Worm (Caenorhabditis elegans): ENCODE measurements around the gene T19A5.3.

- TF ChIP-seq nhr-28 (tag; optimal IDR thresholded peaks at IDR 0.05) (no peak), nhr-111 (GFP tag; optimal IDR thresholded peaks at IDR 0.05) (no peak), unc-130 (GFP tag; optimal IDR thresholded peaks at IDR 0.05) (no peak), F26F4.8 (GFP tag; conservative IDR thresholded peaks at IDR 0.05) (no peak), snpc-4 (tag; optimal IDR thresholded peaks at IDR 0.05) (no peak), nhr-6 (tag; optimal IDR thresholded peaks at IDR 0.05) (no peak), nhr-41 (GFP tag; IDR thresholded peaks at IDR 0.05) (no peak), lin-15B (tag; optimal IDR thresholded peaks at IDR 0.05) (no peak), fos-1 (tag; optimal IDR thresholded peaks at IDR 0.05) (no peak), dve-1 (tag; optimal IDR thresholded peaks at IDR 0.05; ENCODE audit: insufficient read depth) (no peak)
These were observed 41.2 kb downstream of the T19A5.3 start, which contains the start of gene frpr-12 for ce11 chrV:8902697-8903096.

Data from whole organism, L4 larva.